Fruit fly (Drosophila melanogaster): ENCODE results near the gene Cpr78Cc.

DNA sequence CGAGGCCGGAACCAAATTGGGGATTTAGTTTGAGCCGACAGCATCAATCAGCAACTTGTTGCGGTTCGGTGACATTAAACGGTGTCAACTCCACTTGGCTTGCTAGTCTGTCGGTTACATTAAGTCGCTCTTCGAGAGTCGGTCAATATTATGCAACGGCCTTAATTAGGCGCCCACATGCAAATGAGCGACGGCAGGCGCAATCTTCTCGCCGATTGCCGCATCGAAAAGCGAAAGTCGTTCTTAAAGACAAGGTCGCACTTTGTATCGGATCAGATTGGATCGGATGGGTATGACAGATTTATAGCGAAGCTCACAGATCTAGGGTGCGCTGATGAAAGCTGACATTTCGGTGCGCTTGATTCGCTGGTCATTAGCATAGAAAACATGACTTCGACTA lies 9.3 kb upstream of the Cpr78Cc start:
- no peak for TF ChIP-seq Mnt (GFP tag; optimal IDR thresholded peaks at IDR 0.05)
- TF ChIP-seq pad (GFP tag; optimal IDR thresholded peaks at IDR 0.05), result no peak
- no peak for TF ChIP-seq cic (GFP tag; optimal IDR thresholded peaks at IDR 0.05)

Measured in whole organism, adult.